Fruit fly (Drosophila melanogaster) whole organism, embryonic: Measurements from ENCODE around the gene vers.

Experiments used
- Aef1 ChIP-seq: fragments of 200-800 bp; sonication (Bioruptor generic); IDR thresholded peaks from 3 replicates; pipeline ENCODE4 v1.3.6; 2022; ENCODE audit warnings: missing biosample characterization, missing genetic modification characterization
- Atf6 ChIP-seq: fragments of 200-800 bp; sonication (Bioruptor generic); IDR thresholded peaks from 2 replicates; pipeline ENCODE4 v1.3.6; 2022; ENCODE audit warnings: missing biosample characterization, missing genetic modification characterization
- CG10209 ChIP-seq: fragments of 200-800 bp; sonication (Bioruptor generic); optimal IDR thresholded peaks from 3 replicates; lab custom pipeline; 2017; ENCODE audit warnings: missing biosample characterization, mild to moderate bottlenecking, missing genetic modification characterization, missing genetic modification reagents
- CG10321 ChIP-seq: fragments of 200-800 bp; sonication (Bioruptor generic); IDR thresholded peaks from 2 replicates; pipeline ENCODE4 v1.3.6; 2022; ENCODE audit warnings: missing biosample characterization, missing genetic modification characterization
- CG10431 ChIP-seq: fragments of 200-800 bp; sonication (Bioruptor generic); optimal IDR thresholded peaks from 3 replicates; lab custom pipeline; 2018; ENCODE audit warnings: missing biosample characterization, mild to moderate bottlenecking, missing genetic modification characterization
- CG11093 ChIP-seq: fragments of 200-800 bp; sonication (Bioruptor generic); IDR thresholded peaks from 3 replicates; pipeline ENCODE4 v1.3.6; 2022; ENCODE audit warnings: missing biosample characterization, missing genetic modification characterization
- CG11504 ChIP-seq: fragments of 200-800 bp; sonication (Bioruptor generic); optimal IDR thresholded peaks from 3 replicates; lab custom pipeline; 2019; ENCODE audit warnings: missing biosample characterization, mild to moderate bottlenecking, missing genetic modification characterization, moderate library complexity
- CG11695 ChIP-seq: fragments of 200-800 bp; sonication (Bioruptor generic); IDR thresholded peaks from 3 replicates; pipeline ENCODE4 v1.3.6; 2022; ENCODE audit warnings: missing biosample characterization, missing genetic modification characterization
- CG12071 ChIP-seq: fragments of 200-800 bp; sonication (Bioruptor generic); optimal IDR thresholded peaks from 3 replicates; lab custom pipeline; 2018; ENCODE audit warnings: missing biosample characterization, mild to moderate bottlenecking, missing genetic modification characterization
- CG13123 ChIP-seq: fragments of 200-800 bp; sonication (Bioruptor generic); optimal IDR thresholded peaks from 2 replicates; lab custom pipeline; 2016; ENCODE audit warnings: missing biosample characterization, missing genetic modification characterization
- CG13296 ChIP-seq: fragments of 200-800 bp; sonication (Bioruptor generic); optimal IDR thresholded peaks from 3 replicates; lab custom pipeline; 2018; ENCODE audit warnings: missing biosample characterization, mild to moderate bottlenecking, missing genetic modification characterization
- CG13624 ChIP-seq: fragments of 200-800 bp; sonication (Bioruptor generic); optimal IDR thresholded peaks from 2 replicates; lab custom pipeline; 2016; ENCODE audit warnings: missing biosample characterization, missing genetic modification characterization
- CG13775 ChIP-seq: fragments of 200-800 bp; sonication (Bioruptor generic); optimal IDR thresholded peaks from 3 replicates; lab custom pipeline; 2017; ENCODE audit warnings: missing biosample characterization, mild to moderate bottlenecking, missing genetic modification characterization
- CG13894 ChIP-seq: fragments of 200-800 bp; sonication (Bioruptor generic); optimal IDR thresholded peaks from 3 replicates; lab custom pipeline; 2018; ENCODE audit warnings: missing biosample characterization, mild to moderate bottlenecking, missing genetic modification characterization, moderate library complexity
- CG15514 ChIP-seq: fragments of 200-800 bp; sonication (Bioruptor generic); optimal IDR thresholded peaks from 3 replicates; lab custom pipeline; 2017; ENCODE audit warnings: missing biosample characterization, missing genetic modification characterization, mild to moderate bottlenecking, moderate library complexity, missing genetic modification reagents
- CG1603 ChIP-seq: fragments of 200-800 bp; sonication (Bioruptor generic); optimal IDR thresholded peaks from 2 replicates; lab custom pipeline; 2019; ENCODE audit warnings: missing biosample characterization, mild to moderate bottlenecking, missing genetic modification characterization, moderate library complexity
- CG17359 ChIP-seq: fragments of 200-800 bp; sonication (Bioruptor generic); optimal IDR thresholded peaks from 3 replicates; lab custom pipeline; 2018; ENCODE audit warnings: missing biosample characterization, mild to moderate bottlenecking, missing genetic modification characterization, moderate library complexity
- CG17361 ChIP-seq: fragments of 200-800 bp; sonication (Bioruptor generic); IDR thresholded peaks from 3 replicates; pipeline ENCODE4 v1.3.6; 2022; ENCODE audit warnings: missing biosample characterization, missing genetic modification characterization
- CG17612 ChIP-seq: fragments of 200-800 bp; sonication (Bioruptor generic); IDR thresholded peaks from 2 replicates; pipeline ENCODE4 v1.3.6; 2022; ENCODE audit warnings: missing biosample characterization, missing genetic modification characterization
- CG18599 ChIP-seq: fragments of 200-800 bp; sonication (Bioruptor generic); optimal IDR thresholded peaks from 3 replicates; lab custom pipeline; 2017; ENCODE audit warnings: missing biosample characterization, missing genetic modification characterization, mild to moderate bottlenecking, moderate library complexity, missing genetic modification reagents
- CG4328 ChIP-seq: fragments of 200-800 bp; sonication (Bioruptor generic); optimal IDR thresholded peaks from 3 replicates; lab custom pipeline; 2017; ENCODE audit warnings: missing biosample characterization, missing genetic modification reagents, missing genetic modification characterization
- CG4820 ChIP-seq: fragments of 200-800 bp; sonication (Bioruptor generic); optimal IDR thresholded peaks from 3 replicates; lab custom pipeline; 2016; ENCODE audit warnings: missing biosample characterization, missing genetic modification characterization
- CG6683 ChIP-seq: fragments of 200-800 bp; sonication (Bioruptor generic); optimal IDR thresholded peaks from 2 replicates; lab custom pipeline; 2017; ENCODE audit warnings: missing biosample characterization, mild to moderate bottlenecking, missing genetic modification characterization, missing genetic modification reagents
- CTCF ChIP-seq: fragments of 200-800 bp; sonication (Bioruptor generic); optimal IDR thresholded peaks from 2 replicates; lab custom pipeline; 2017; ENCODE audit warnings: missing biosample characterization, mild to moderate bottlenecking, missing genetic modification characterization, moderate library complexity
- Camta ChIP-seq: fragments of 200-800 bp; sonication (Bioruptor generic); optimal IDR thresholded peaks from 2 replicates; lab custom pipeline; 2016; ENCODE audit warnings: missing biosample characterization, missing genetic modification characterization
- D19B ChIP-seq: fragments of 200-800 bp; sonication (Bioruptor generic); optimal IDR thresholded peaks from 2 replicates; lab custom pipeline; 2017; ENCODE audit warnings: missing biosample characterization, mild to moderate bottlenecking, missing genetic modification characterization
- Drgx ChIP-seq: fragments of 200-800 bp; sonication (Bioruptor generic); IDR thresholded peaks from 2 replicates; pipeline ENCODE4 v1.3.6; 2022; ENCODE audit warnings: missing biosample characterization, missing genetic modification characterization
- Hey ChIP-seq: fragments of 200-800 bp; sonication (Bioruptor generic); optimal IDR thresholded peaks from 3 replicates; lab custom pipeline; 2018; ENCODE audit warnings: missing biosample characterization, mild to moderate bottlenecking, missing genetic modification characterization
- Hsf ChIP-seq: fragments of 200-800 bp; sonication (Bioruptor generic); optimal IDR thresholded peaks from 3 replicates; lab custom pipeline; 2016; ENCODE audit warnings: missing biosample characterization, missing genetic modification characterization
- MBD-R2 ChIP-seq: fragments of 200-800 bp; sonication (Bioruptor generic); IDR thresholded peaks from 2 replicates; pipeline ENCODE4 v1.3.6; 2022; ENCODE audit warnings: missing biosample characterization, missing genetic modification characterization
- NK7.1 ChIP-seq: fragments of 200-800 bp; sonication (Bioruptor generic); optimal IDR thresholded peaks from 3 replicates; lab custom pipeline; 2016; ENCODE audit warnings: missing biosample characterization, missing genetic modification characterization
- Spps ChIP-seq: fragments of 200-800 bp; sonication (Bioruptor generic); optimal IDR thresholded peaks from 2 replicates; lab custom pipeline; 2018; ENCODE audit warnings: missing biosample characterization, mild to moderate bottlenecking, missing genetic modification characterization
- Trl ChIP-seq, 3 experiments: fragments of >200 bp in 2 of 3; fragments of 200-800 bp in 1 of 3; sonication (Bioruptor generic) in 1 of 3; optimal IDR thresholded peaks; 2 replicates in 1 of 3; 3 replicates in 2 of 3; lab custom pipeline; 2016 to 2017; ENCODE audit warnings: missing biosample characterization in 1 of 3, missing genetic modification characterization in 1 of 3
- ara ChIP-seq: fragments of 200-800 bp; sonication (Bioruptor generic); IDR thresholded peaks from 2 replicates; pipeline ENCODE4 v1.3.6; 2022; ENCODE audit warnings: missing biosample characterization, missing genetic modification characterization
- cad ChIP-seq: fragments of >200 bp; optimal IDR thresholded peaks from 2 replicates; lab custom pipeline; 2017; ENCODE audit warnings: missing biosample characterization, missing genetic modification characterization
- croc ChIP-seq: fragments of 200-800 bp; sonication (Bioruptor generic); conservative IDR thresholded peaks from 3 replicates; pipeline ENCODE4 v1.3.6; 2022; ENCODE audit warnings: missing biosample characterization, missing genetic modification characterization
- esg ChIP-seq: fragments of 200-800 bp; sonication (Bioruptor generic); conservative IDR thresholded peaks from 2 replicates; pipeline ENCODE4 v1.3.6; 2022; ENCODE audit warnings: missing biosample characterization, missing genetic modification characterization
- ftz-f1 ChIP-seq: fragments of 200-800 bp; sonication (Bioruptor generic); optimal IDR thresholded peaks from 2 replicates; lab custom pipeline; 2016; ENCODE audit warnings: missing biosample characterization, missing genetic modification characterization
- grau ChIP-seq: fragments of 200-800 bp; optimal IDR thresholded peaks from 3 replicates; lab custom pipeline; 2019; ENCODE audit warnings: missing biosample characterization, mild to moderate bottlenecking, missing genetic modification characterization, moderate library complexity
- hth ChIP-seq: fragments of >200 bp; optimal IDR thresholded peaks from 2 replicates; lab custom pipeline; 2017; ENCODE audit warnings: inconsistent platforms
- p53 ChIP-seq: fragments of 200-800 bp; sonication (Bioruptor generic); optimal IDR thresholded peaks from 2 replicates; lab custom pipeline; 2016; ENCODE audit warnings: missing biosample characterization, missing genetic modification characterization
- pho ChIP-seq: fragments of 200-800 bp; sonication (Bioruptor generic); optimal IDR thresholded peaks from 2 replicates; lab custom pipeline; 2016; ENCODE audit warnings: missing biosample characterization, missing genetic modification characterization
- prd ChIP-seq, 3 experiments: fragments of >200 bp in 2 of 3; fragments of 200-800 bp in 1 of 3; sonication (Bioruptor generic) in 1 of 3; optimal IDR thresholded peaks in 2 of 3; IDR thresholded peaks in 1 of 3; 2 replicates in 2 of 3; 3 replicates in 1 of 3; pipeline versions ENCODE4 v1.3.6 to Lab custom; 2017 to 2022; ENCODE audit warnings: missing biosample characterization in 1 of 3, missing genetic modification characterization in 1 of 3
- pum ChIP-seq: fragments of 200-800 bp; sonication (Bioruptor generic); optimal IDR thresholded peaks from 2 replicates; lab custom pipeline; 2016; ENCODE audit warnings: missing biosample characterization, missing genetic modification characterization
- row ChIP-seq: fragments of 200-800 bp; sonication (Bioruptor generic); IDR thresholded peaks from 3 replicates; pipeline ENCODE4 v1.3.6; 2022; ENCODE audit warnings: missing biosample characterization, missing genetic modification characterization
- sc ChIP-seq, 3 experiments: fragments of >200 bp in 2 of 3; fragments of 200-800 bp in 1 of 3; sonication (Bioruptor generic) in 1 of 3; optimal IDR thresholded peaks; 2 replicates in 2 of 3; 3 replicates in 1 of 3; lab custom pipeline; 2017; ENCODE audit warnings: mild to moderate bottlenecking in 1 of 3, missing biosample characterization in 1 of 3, missing genetic modification characterization in 1 of 3, missing genetic modification reagents in 1 of 3
- sd ChIP-seq: fragments of 200-800 bp; sonication (Bioruptor generic); optimal IDR thresholded peaks from 3 replicates; lab custom pipeline; 2018; ENCODE audit warnings: missing biosample characterization, mild to moderate bottlenecking, missing genetic modification characterization, moderate library complexity
- sens ChIP-seq: fragments of 200-800 bp; sonication (Bioruptor generic); peaks from one replicate; lab custom pipeline; 2016; ENCODE audit warnings: missing biosample characterization, missing genetic modification characterization
- sqz ChIP-seq: fragments of 200-800 bp; sonication (Bioruptor generic); optimal IDR thresholded peaks from 3 replicates; lab custom pipeline; 2018; ENCODE audit warnings: missing biosample characterization, mild to moderate bottlenecking, missing genetic modification characterization
- trh ChIP-seq: fragments of 200-800 bp; sonication (Bioruptor generic); optimal IDR thresholded peaks from 2 replicates; lab custom pipeline; 2016; ENCODE audit warnings: missing biosample characterization, missing genetic modification characterization
- zfh2 ChIP-seq: fragments of 200-800 bp; sonication (Bioruptor generic); optimal IDR thresholded peaks from 2 replicates; lab custom pipeline; 2016; ENCODE audit warnings: missing biosample characterization, missing genetic modification characterization

The vers gene

DNA sequence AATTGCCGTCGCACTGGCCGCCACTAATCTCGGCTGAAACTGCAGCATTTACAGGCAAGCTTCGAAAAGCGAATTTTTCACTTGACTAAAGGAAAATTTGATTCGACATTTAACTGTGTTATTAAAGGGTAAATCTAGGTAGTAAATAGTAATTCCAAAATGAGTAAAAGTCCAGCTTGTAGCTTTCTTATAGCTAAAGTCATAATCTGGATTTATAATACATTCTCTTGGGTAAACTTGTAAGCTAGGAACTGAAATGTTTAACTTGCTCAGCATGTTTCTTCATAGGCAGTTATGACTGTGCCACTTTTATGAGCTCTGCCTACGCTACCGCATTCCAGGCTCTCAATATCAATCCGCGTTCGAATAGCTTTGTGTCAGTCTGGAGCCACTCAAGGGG lies 39.6 kb upstream of the vers start:
- no peak for TF ChIP-seq CG13123 (GFP tag; lab: Kevin White, UChicago)
- no peak for TF ChIP-seq CG10431
- no peak for TF ChIP-seq CG11093 (GFP tag; lab: Robert Waterston, UW)
- no peak for TF ChIP-seq prd (optimal IDR thresholded peaks at IDR 0.05; lab: Kevin White, UChicago)
- TF ChIP-seq prd (GFP tag; IDR thresholded peaks at IDR 0.05; lab: Robert Waterston, UW), result 0 out of 3 replicates have a peak, but pooled peaks have one; percentile 18
- TF ChIP-seq Aef1 (GFP tag; lab: Robert Waterston, UW), result no peak
- TF ChIP-seq hth (lab: Kevin White, UChicago), result no peak
- TF ChIP-seq CTCF (GFP tag; lab: Kevin White, UChicago), result no peak
- TF ChIP-seq Drgx (GFP tag; lab: Robert Waterston, UW), result peak; percentile 54
- no peak for TF ChIP-seq MBD-R2 (GFP tag; lab: Robert Waterston, UW)
- no peak for TF ChIP-seq Camta
- TF ChIP-seq Hey (tag; lab: Kevin White, UChicago), result no peak
- no peak for TF ChIP-seq CG6683 (GFP tag; lab: Kevin White, UChicago)
- 0 out of 2 replicates have a peak, but pooled peaks have one; percentile 26 for TF ChIP-seq Atf6
- TF ChIP-seq CG13775 (GFP tag; lab: Kevin White, UChicago), result no peak
- TF ChIP-seq CG13296, result no peak
- TF ChIP-seq CG4328 (GFP tag; lab: Kevin White, UChicago), result no peak
- no peak for TF ChIP-seq esg (GFP tag; lab: Robert Waterston, UW)
- no peak for TF ChIP-seq Trl (optimal IDR thresholded peaks at IDR 0.05; lab: Kevin White, UChicago)
- TF ChIP-seq Trl (GFP tag; optimal IDR thresholded peaks at IDR 0.05; lab: Kevin White, UChicago), result no peak
- TF ChIP-seq CG15514 (GFP tag; lab: Kevin White, UChicago), result no peak
- no peak for TF ChIP-seq CG11695 (GFP tag; lab: Robert Waterston, UW)
- TF ChIP-seq D19B (GFP tag; lab: Kevin White, UChicago), result no peak
- TF ChIP-seq row (GFP tag; lab: Robert Waterston, UW), result 0 out of 3 replicates have a peak, but pooled peaks have one; percentile 15
- peak; percentile 65 for TF ChIP-seq grau (tag; lab: Kevin White, UChicago)
- no peak for TF ChIP-seq sens (GFP tag; lab: Kevin White, UChicago)
- no peak for TF ChIP-seq CG13894 (tag; lab: Kevin White, UChicago)
- peak; percentile 39 for TF ChIP-seq sd (tag; lab: Kevin White, UChicago)

DNA sequence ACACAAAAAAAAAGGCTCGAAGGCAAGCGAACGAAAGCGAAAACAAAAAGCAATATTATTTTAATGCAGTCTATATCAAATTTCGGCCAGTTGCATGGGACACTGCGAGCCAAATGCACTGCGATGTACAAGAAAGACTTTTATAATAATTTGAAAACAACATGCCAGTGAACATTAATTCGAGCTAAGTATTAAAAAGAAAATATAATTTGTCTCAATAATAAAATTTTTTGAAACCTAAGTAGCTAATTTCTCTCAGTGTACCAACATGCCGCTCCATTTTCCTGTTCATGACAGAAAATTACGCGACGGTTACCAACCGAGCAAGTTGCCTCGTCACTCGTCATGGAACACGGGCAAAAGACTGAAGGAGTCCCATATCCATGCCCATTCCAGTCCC lies 38.6 kb upstream of the vers start:
- TF ChIP-seq p53 (no peak), trh (GFP tag; lab: Kevin White, UChicago) (peak; percentile 34), CG13624 (GFP tag; lab: Kevin White, UChicago) (peak; percentile 21), Hey (tag; lab: Kevin White, UChicago) (no peak), CG17359 (peak; percentile 67), croc (GFP tag; lab: Robert Waterston, UW) (peak; percentile 52; the same call in 2 of the 3 replicates), CG12071 (GFP tag; lab: Kevin White, UChicago) (no peak), pho (GFP tag; lab: Kevin White, UChicago) (no peak), NK7.1 (GFP tag; lab: Kevin White, UChicago) (no peak), CG17612 (GFP tag; lab: Robert Waterston, UW) (no peak), zfh2 (no peak), CG1603 (peak; percentile 35), Hsf (GFP tag; lab: Kevin White, UChicago) (peak; percentile 62), CG11504 (tag; lab: Kevin White, UChicago) (peak; percentile 68), CG4820 (GFP tag; lab: Kevin White, UChicago) (peak; percentile 68), ara (GFP tag; lab: Robert Waterston, UW) (peak; percentile 78), CG18599 (GFP tag; lab: Kevin White, UChicago) (peak; percentile 22), ftz-f1 (GFP tag; lab: Kevin White, UChicago) (no peak), sqz (GFP tag; lab: Kevin White, UChicago) (peak; percentile 68), CG17361 (GFP tag; lab: Robert Waterston, UW) (peak; percentile 80), Spps (tag; lab: Kevin White, UChicago) (peak; percentile 3), pum (GFP tag; lab: Kevin White, UChicago) (peak; percentile 49), cad (GFP tag; lab: Kevin White, UChicago) (no peak), sc (optimal IDR thresholded peaks at IDR 0.05; lab: Kevin White, UChicago) (no peak), sc (GFP tag; optimal IDR thresholded peaks at IDR 0.05; lab: Kevin White, UChicago) (peak; percentile 54), CG10209 (GFP tag; lab: Kevin White, UChicago) (peak; percentile 64), CG10321 (GFP tag; lab: Robert Waterston, UW) (no peak)
